Worm (Caenorhabditis elegans) whole organism, mixed stage, embryonic: ENCODE measurements around the gene ntr-2.

Experiments used
- ces-1 ChIP-seq: fragments of 150-350 bp; optimal IDR thresholded peaks from 2 replicates; lab custom pipeline; 2014; ENCODE audit warnings: missing biosample characterization, missing genetic modification reagents, missing genetic modification characterization
- elt-1 ChIP-seq: sonication (generic microtip); optimal IDR thresholded peaks from 2 replicates; lab custom pipeline; 2017; ENCODE audit warnings: missing genetic modification characterization, mild to moderate bottlenecking, missing compliant biosample characterization, antibody characterized with exemption, moderate library complexity, borderline replicate concordance; ENCODE audit not compliant: insufficient read depth
- elt-3 ChIP-seq: fragments of 150-350 bp; optimal IDR thresholded peaks from 2 replicates; lab custom pipeline; 2014; ENCODE audit warnings: missing biosample characterization, missing genetic modification characterization
- mls-2 ChIP-seq: sonication (generic microtip); optimal IDR thresholded peaks from 2 replicates; lab custom pipeline; 2016; ENCODE audit warnings: mild to moderate bottlenecking, missing genetic modification characterization, moderate library complexity, missing compliant biosample characterization
- nhr-2 ChIP-seq: fragments of 150-350 bp; optimal IDR thresholded peaks from 2 replicates; lab custom pipeline; 2014; ENCODE audit warnings: missing biosample characterization, missing genetic modification characterization
- pha-4 ChIP-seq: fragments of 150-350 bp; optimal IDR thresholded peaks from 2 replicates; lab custom pipeline; 2018; ENCODE audit warnings: missing biosample characterization, missing genetic modification reagents, missing genetic modification characterization
- snpc-4 ChIP-seq: fragments of 150-350 bp; optimal IDR thresholded peaks from 2 replicates; lab custom pipeline; 2014; ENCODE audit warnings: missing biosample characterization, missing genetic modification characterization
- unc-62 ChIP-seq: fragments of 150-350 bp; optimal IDR thresholded peaks from 2 replicates; lab custom pipeline; 2014; ENCODE audit warnings: missing biosample characterization, missing genetic modification reagents, missing genetic modification characterization

DNA sequence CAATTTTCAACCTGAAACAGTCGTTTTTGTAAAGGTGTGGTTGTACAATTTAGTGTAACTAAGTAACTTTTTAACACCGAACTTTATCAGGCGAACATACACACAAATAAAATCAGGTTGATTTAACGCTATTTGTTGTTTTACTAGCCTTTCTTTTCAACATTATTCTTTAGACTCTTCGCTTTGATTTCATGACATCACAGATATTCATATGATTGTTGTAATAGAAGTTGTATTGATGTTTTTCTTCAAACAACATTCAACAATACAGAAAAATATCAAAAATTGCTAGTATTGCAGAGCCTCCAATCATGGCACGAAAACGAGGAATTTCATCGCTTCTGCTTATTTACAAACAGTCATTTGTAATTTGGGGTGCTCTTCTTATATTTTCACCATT, 33.9 kb downstream of the ntr-2 start, which contains the start of gene nac-1:
- TF ChIP-seq mls-2 (tag; lab: Kevin White, UChicago) (no peak), snpc-4 (tag; lab: Kevin White, UChicago) (no peak), elt-3 (tag; lab: Kevin White, UChicago) (no peak), nhr-2 (tag; lab: Kevin White, UChicago) (no peak), ces-1 (no peak), elt-1 (tag; lab: Kevin White, UChicago) (no peak), pha-4 (tag; lab: Kevin White, UChicago) (no peak), unc-62 (no peak)
